Fruit fly (Drosophila melanogaster): Measurements from ENCODE around the gene Tsf1.

Tsf1 gene

dm6 chrX:18366851-18367649, 19.8 kb upstream of the Tsf1 start:
- TF ChIP-seq h (optimal IDR thresholded peaks at IDR 0.05) (no peak), insv (optimal IDR thresholded peaks at IDR 0.05) (no peak), psq (optimal IDR thresholded peaks at IDR 0.05) (no peak), ttk (optimal IDR thresholded peaks at IDR 0.05) (no peak), Myc (optimal IDR thresholded peaks at IDR 0.05) (no peak), Sin3A (optimal IDR thresholded peaks at IDR 0.05) (no peak)

dm6 chrX:18367806-18368643, 18.9 kb upstream of the Tsf1 start:
- TF ChIP-seq h (optimal IDR thresholded peaks at IDR 0.05) (no peak), psq (optimal IDR thresholded peaks at IDR 0.05) (no peak), Sin3A (optimal IDR thresholded peaks at IDR 0.05) (no peak), ttk (optimal IDR thresholded peaks at IDR 0.05) (no peak), insv (optimal IDR thresholded peaks at IDR 0.05) (no peak)

dm6 chrX:18368644-18368998, 18.3 kb upstream of the Tsf1 start:
- TF ChIP-seq psq (optimal IDR thresholded peaks at IDR 0.05), result no peak
- no peak for TF ChIP-seq h (optimal IDR thresholded peaks at IDR 0.05)
- no peak for TF ChIP-seq Myc (optimal IDR thresholded peaks at IDR 0.05)
- TF ChIP-seq insv (optimal IDR thresholded peaks at IDR 0.05), result no peak
- TF ChIP-seq Sin3A (optimal IDR thresholded peaks at IDR 0.05), result no peak
- TF ChIP-seq ttk (optimal IDR thresholded peaks at IDR 0.05), result no peak

dm6 chrX:18369767-18370166, 17.1 kb upstream of the Tsf1 start:
- no peak for TF ChIP-seq h (optimal IDR thresholded peaks at IDR 0.05)
- TF ChIP-seq ttk (optimal IDR thresholded peaks at IDR 0.05), result no peak
- TF ChIP-seq psq (optimal IDR thresholded peaks at IDR 0.05), result no peak
- no peak for TF ChIP-seq insv (optimal IDR thresholded peaks at IDR 0.05)
- no peak for TF ChIP-seq Myc (optimal IDR thresholded peaks at IDR 0.05)
- no peak for TF ChIP-seq Sin3A (optimal IDR thresholded peaks at IDR 0.05)

dm6 chrX:18370775-18371735, 15.8 kb upstream of the Tsf1 start:
- no peak for TF ChIP-seq ttk (optimal IDR thresholded peaks at IDR 0.05)
- TF ChIP-seq Myc (optimal IDR thresholded peaks at IDR 0.05), result no peak
- TF ChIP-seq h (optimal IDR thresholded peaks at IDR 0.05), result no peak
- no peak for TF ChIP-seq insv (optimal IDR thresholded peaks at IDR 0.05)
- TF ChIP-seq psq (optimal IDR thresholded peaks at IDR 0.05), result no peak
- TF ChIP-seq Sin3A (optimal IDR thresholded peaks at IDR 0.05), result no peak

dm6 chrX:18374421-18374935, 12.4 kb upstream of the Tsf1 start:
- TF ChIP-seq ttk (optimal IDR thresholded peaks at IDR 0.05), result no peak
- TF ChIP-seq h (optimal IDR thresholded peaks at IDR 0.05), result no peak
- TF ChIP-seq Myc (optimal IDR thresholded peaks at IDR 0.05), result no peak
- no peak for TF ChIP-seq insv (optimal IDR thresholded peaks at IDR 0.05)
- TF ChIP-seq psq (optimal IDR thresholded peaks at IDR 0.05), result no peak
- no peak for TF ChIP-seq Sin3A (optimal IDR thresholded peaks at IDR 0.05)

- TF ChIP-seq insv (optimal IDR thresholded peaks at IDR 0.05) (no peak), ttk (optimal IDR thresholded peaks at IDR 0.05) (no peak), Myc (optimal IDR thresholded peaks at IDR 0.05) (no peak), psq (optimal IDR thresholded peaks at IDR 0.05) (no peak), Sin3A (optimal IDR thresholded peaks at IDR 0.05) (no peak), h (optimal IDR thresholded peaks at IDR 0.05) (no peak)
Measured at dm6 chrX:18379791-18380190, 7.1 kb upstream of the Tsf1 start, which contains the start of the genes por and CG6179. por (minus strand) TSS chrX:18379854. CG6179 (plus strand) TSS chrX:18380082.

- TF ChIP-seq ttk (optimal IDR thresholded peaks at IDR 0.05) (no peak), Sin3A (optimal IDR thresholded peaks at IDR 0.05) (no peak), h (optimal IDR thresholded peaks at IDR 0.05) (no peak), psq (optimal IDR thresholded peaks at IDR 0.05) (no peak), insv (optimal IDR thresholded peaks at IDR 0.05) (no peak), Myc (optimal IDR thresholded peaks at IDR 0.05) (no peak)
Measured at dm6 chrX:18385056-18385455, 1.8 kb upstream of the Tsf1 start, which contains the start of gene betaCOP. betaCOP (minus strand) TSS chrX:18385242.

- TF ChIP-seq Myc (optimal IDR thresholded peaks at IDR 0.05), result no peak
- TF ChIP-seq h (optimal IDR thresholded peaks at IDR 0.05), result no peak
- no peak for TF ChIP-seq ttk (optimal IDR thresholded peaks at IDR 0.05)
- TF ChIP-seq Sin3A (optimal IDR thresholded peaks at IDR 0.05), result no peak
- no peak for TF ChIP-seq psq (optimal IDR thresholded peaks at IDR 0.05)
Measured at dm6 chrX:18385801-18386200, 1.1 kb upstream of the Tsf1 start.

- no peak for TF ChIP-seq psq (optimal IDR thresholded peaks at IDR 0.05)
- TF ChIP-seq Myc (optimal IDR thresholded peaks at IDR 0.05), result no peak
- no peak for TF ChIP-seq Sin3A (optimal IDR thresholded peaks at IDR 0.05)
- no peak for TF ChIP-seq ttk (optimal IDR thresholded peaks at IDR 0.05)
Measured at dm6 chrX:18395157-18395556, 8.3 kb downstream of the Tsf1 start.

- TF ChIP-seq Myc (optimal IDR thresholded peaks at IDR 0.05) (no peak), insv (optimal IDR thresholded peaks at IDR 0.05) (no peak), ttk (optimal IDR thresholded peaks at IDR 0.05) (no peak), psq (optimal IDR thresholded peaks at IDR 0.05) (no peak), Sin3A (optimal IDR thresholded peaks at IDR 0.05) (no peak), h (optimal IDR thresholded peaks at IDR 0.05) (no peak)
Measured at dm6 chrX:18399965-18400364, 13.1 kb downstream of the Tsf1 start, which contains the start of gene CG34328. CG34328 (minus strand) TSS chrX:18400065.

Measured in Kc167 (cell line).